Fruit fly (Drosophila melanogaster) whole organism, wandering third instar larva: ENCODE measurements around the gene Ufd1.

Source experiments
- Abd-B ChIP-seq: fragments of >200 bp; optimal IDR thresholded peaks from 2 replicates; lab custom pipeline; 2017; ENCODE audit warnings: missing biosample characterization, missing genetic modification characterization
- CG32264 ChIP-seq: fragments of 200-800 bp; sonication (Bioruptor generic); optimal IDR thresholded peaks from 2 replicates; lab custom pipeline; 2016; ENCODE audit warnings: missing biosample characterization, missing genetic modification characterization
- CG9705 ChIP-seq: fragments of 200-800 bp; sonication (Bioruptor generic); optimal IDR thresholded peaks from 2 replicates; lab custom pipeline; 2018; ENCODE audit warnings: missing biosample characterization, mild to moderate bottlenecking, missing genetic modification characterization
- CrebA ChIP-seq: fragments of 200-800 bp; sonication (Bioruptor generic); optimal IDR thresholded peaks from 2 replicates; lab custom pipeline; 2016; ENCODE audit warnings: missing biosample characterization, mild to moderate bottlenecking, missing genetic modification characterization, borderline replicate concordance
- Dfd ChIP-seq: fragments of >200 bp; optimal IDR thresholded peaks from 2 replicates; lab custom pipeline; 2017; ENCODE audit warnings: missing biosample characterization, missing genetic modification characterization
- Dif ChIP-seq: fragments of 200-275, 200-300 bp; sonication (Bioruptor generic); optimal IDR thresholded peaks from 2 replicates; lab custom pipeline; 2018; ENCODE audit warnings: missing biosample characterization, missing genetic modification characterization; ENCODE audit not compliant: partially characterized antibody
- GATAd ChIP-seq: sonication (Bioruptor generic); optimal IDR thresholded peaks from 2 replicates; lab custom pipeline; 2016; ENCODE audit warnings: missing biosample characterization, missing genetic modification characterization
- HLH106 ChIP-seq: fragments of 200-800 bp; optimal IDR thresholded peaks from 3 replicates; lab custom pipeline; 2019; ENCODE audit warnings: missing biosample characterization, mild to moderate bottlenecking, missing genetic modification characterization, moderate library complexity
- Hnf4 ChIP-seq: fragments of 200-800 bp; sonication (Bioruptor generic); optimal IDR thresholded peaks from 2 replicates; lab custom pipeline; 2016; ENCODE audit warnings: missing biosample characterization, mild to moderate bottlenecking, missing genetic modification characterization
- Hr78 ChIP-seq: fragments of >200 bp; optimal IDR thresholded peaks from 2 replicates; lab custom pipeline; 2017; ENCODE audit warnings: missing biosample characterization, missing genetic modification characterization
- Hr83 ChIP-seq: fragments of 200-300 bp; sonication (Bioruptor generic); optimal IDR thresholded peaks from 2 replicates; lab custom pipeline; 2016; ENCODE audit warnings: missing biosample characterization, mild to moderate bottlenecking, missing genetic modification characterization, moderate library complexity; ENCODE audit not compliant: poor library complexity, severe bottlenecking
- Jra ChIP-seq: sonication (Bioruptor generic); optimal IDR thresholded peaks from 2 replicates; lab custom pipeline; 2016; ENCODE audit warnings: missing biosample characterization, missing genetic modification characterization
- Mio ChIP-seq: sonication (Bioruptor generic); optimal IDR thresholded peaks from 2 replicates; lab custom pipeline; 2016; ENCODE audit warnings: missing biosample characterization, missing genetic modification characterization
- Myc ChIP-seq: fragments of >200 bp; optimal IDR thresholded peaks from 2 replicates; lab custom pipeline; 2017
- N ChIP-seq: fragments of >200 bp; optimal IDR thresholded peaks from 2 replicates; lab custom pipeline; 2018; ENCODE audit warnings: missing biosample characterization, missing external identifiers, missing genetic modification characterization
- OdsH ChIP-seq: fragments of 200-800 bp; sonication (Bioruptor generic); optimal IDR thresholded peaks from 2 replicates; lab custom pipeline; 2016; ENCODE audit warnings: missing biosample characterization, mild to moderate bottlenecking, missing genetic modification characterization
- Rel ChIP-seq, 2 experiments: fragments of 200-800 bp; sonication (Bioruptor generic) in 1 of 2; optimal IDR thresholded peaks; 2 replicates in 1 of 2; 3 replicates in 1 of 2; lab custom pipeline; 2016 to 2019; ENCODE audit warnings: mild to moderate bottlenecking in 2 of 2, missing biosample characterization in 2 of 2, missing genetic modification characterization in 2 of 2, moderate library complexity in 1 of 2
- Sp1 ChIP-seq: fragments of 200-800 bp; sonication (Bioruptor generic); optimal IDR thresholded peaks from 3 replicates; lab custom pipeline; 2019; ENCODE audit warnings: missing biosample characterization, mild to moderate bottlenecking, missing genetic modification characterization, moderate library complexity
- Vsx2 ChIP-seq: fragments of 200-300, 225-300 bp; sonication (Bioruptor generic); optimal IDR thresholded peaks from 2 replicates; lab custom pipeline; 2018; ENCODE audit warnings: missing biosample characterization, missing genetic modification characterization; ENCODE audit not compliant: partially characterized antibody
- br ChIP-seq: fragments of 200-800 bp; sonication (Bioruptor generic); optimal IDR thresholded peaks from 2 replicates; lab custom pipeline; 2016; ENCODE audit warnings: missing biosample characterization, missing genetic modification characterization
- brk ChIP-seq: fragments of 200-800 bp; sonication (Bioruptor generic); optimal IDR thresholded peaks from 2 replicates; lab custom pipeline; 2016; ENCODE audit warnings: missing biosample characterization, mild to moderate bottlenecking, missing genetic modification characterization
- dl ChIP-seq, 2 experiments: fragments of 175-275, 200-275 bp in 1 of 2; fragments of 200-275 bp in 1 of 2; sonication (Bioruptor generic); optimal IDR thresholded peaks; lab custom pipeline; 2018; ENCODE audit warnings: mild to moderate bottlenecking in 2 of 2, missing biosample characterization in 2 of 2, missing genetic modification characterization in 2 of 2, moderate library complexity in 2 of 2; ENCODE audit not compliant: partially characterized antibody in 2 of 2, insufficient read depth in 1 of 2
- dmrt93B ChIP-seq: fragments of 200-800 bp; sonication (Bioruptor generic); optimal IDR thresholded peaks from 2 replicates; lab custom pipeline; 2018; ENCODE audit warnings: missing biosample characterization, mild to moderate bottlenecking, missing genetic modification characterization
- dsf ChIP-seq: sonication (Bioruptor generic); optimal IDR thresholded peaks from 2 replicates; lab custom pipeline; 2016; ENCODE audit warnings: missing biosample characterization, missing genetic modification characterization, borderline replicate concordance
- ey ChIP-seq: fragments of 200-800 bp; sonication (Bioruptor generic); optimal IDR thresholded peaks from 2 replicates; lab custom pipeline; 2016; ENCODE audit warnings: missing biosample characterization, missing genetic modification characterization
- foxo ChIP-seq, 2 experiments: fragments of 200-800 bp; sonication (Bioruptor generic); optimal IDR thresholded peaks; 2 replicates in 1 of 2; 3 replicates in 1 of 2; lab custom pipeline; 2016 to 2017; ENCODE audit warnings: missing biosample characterization in 2 of 2, missing genetic modification characterization in 2 of 2
- fru ChIP-seq: fragments of 200-800 bp; sonication (Bioruptor generic); optimal IDR thresholded peaks from 3 replicates; lab custom pipeline; 2016; ENCODE audit warnings: missing biosample characterization, mild to moderate bottlenecking, missing genetic modification characterization
- h ChIP-seq: fragments of 200-800 bp; sonication (Bioruptor generic); optimal IDR thresholded peaks from 3 replicates; lab custom pipeline; 2016; ENCODE audit warnings: missing biosample characterization, mild to moderate bottlenecking, missing genetic modification characterization
- jim ChIP-seq: fragments of 175-275, 200-325 bp; sonication (Bioruptor generic); optimal IDR thresholded peaks from 2 replicates; lab custom pipeline; 2016; ENCODE audit warnings: missing biosample characterization, mild to moderate bottlenecking, missing genetic modification characterization
- lola ChIP-seq: fragments of >200 bp; optimal IDR thresholded peaks from 2 replicates; lab custom pipeline; 2017; ENCODE audit warnings: missing biosample characterization, missing genetic modification characterization
- pan ChIP-seq: fragments of >200 bp; optimal IDR thresholded peaks from 2 replicates; lab custom pipeline; 2017
- psq ChIP-seq: fragments of 200-800 bp; sonication (Bioruptor generic); optimal IDR thresholded peaks from 3 replicates; lab custom pipeline; 2017; ENCODE audit warnings: missing biosample characterization, mild to moderate bottlenecking, missing genetic modification characterization, moderate library complexity
- rgr ChIP-seq: fragments of 200-800 bp; sonication (Bioruptor generic); optimal IDR thresholded peaks from 3 replicates; lab custom pipeline; 2016; ENCODE audit warnings: missing biosample characterization, mild to moderate bottlenecking, missing genetic modification characterization
- sage ChIP-seq: fragments of 200-800 bp; sonication (Bioruptor generic); optimal IDR thresholded peaks from 2 replicates; lab custom pipeline; 2016; ENCODE audit warnings: missing biosample characterization, mild to moderate bottlenecking, missing genetic modification characterization
- sv ChIP-seq: fragments of 200-800 bp; sonication (Bioruptor generic); optimal IDR thresholded peaks from 3 replicates; lab custom pipeline; 2016; ENCODE audit warnings: missing biosample characterization, missing genetic modification characterization
- tai ChIP-seq: sonication (Bioruptor generic); optimal IDR thresholded peaks from 2 replicates; lab custom pipeline; 2016; ENCODE audit warnings: missing biosample characterization, missing genetic modification characterization
- usp ChIP-seq: fragments of >200 bp; optimal IDR thresholded peaks from 2 replicates; lab custom pipeline; 2017; ENCODE audit warnings: missing biosample characterization, missing genetic modification characterization
- woc ChIP-seq: sonication (Bioruptor generic); optimal IDR thresholded peaks from 2 replicates; lab custom pipeline; 2016; ENCODE audit warnings: missing biosample characterization, mild to moderate bottlenecking, missing genetic modification characterization

Ufd1 gene

DNA sequence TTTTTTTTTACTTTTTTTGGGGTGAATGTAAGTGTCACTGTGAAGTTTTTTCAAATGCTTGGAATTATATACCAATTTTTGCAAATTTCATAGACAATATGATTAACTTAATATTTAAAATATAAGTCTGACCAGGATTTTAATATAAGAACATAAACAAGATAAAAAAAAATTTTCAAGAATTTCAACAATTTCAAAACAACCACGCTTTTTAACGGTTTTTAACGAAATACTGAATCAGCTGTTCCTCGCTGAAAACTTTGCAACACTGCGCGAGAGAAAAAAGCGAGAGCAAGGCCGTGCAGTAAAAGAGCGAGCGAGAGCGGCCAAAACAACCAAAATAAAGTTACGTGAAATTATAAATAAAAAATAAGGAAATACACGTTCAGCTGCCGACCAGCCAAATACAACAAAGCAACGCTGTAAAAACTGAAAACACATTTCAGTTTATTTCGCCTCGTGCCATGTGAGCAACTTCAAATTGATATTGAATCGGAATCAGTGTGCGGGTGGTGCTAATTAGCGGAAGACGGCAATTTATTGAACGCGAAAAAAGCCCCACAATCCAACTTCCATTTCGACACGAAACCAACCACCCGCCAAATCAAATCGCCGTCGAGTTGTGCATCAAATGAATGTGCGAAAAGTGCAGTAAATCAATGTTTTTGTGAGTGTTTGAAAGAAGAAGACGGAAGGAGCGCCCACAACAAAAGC, 26.7 kb downstream of the Ufd1 start, which contains the start of the genes CG46439, Iyd and CG33947:
TSS of gene CG46439 (minus strand) at position 51 of the 714 bp plus-strand sequence.
TSS of gene Iyd (minus strand) at position 51 of the 714 bp plus-strand sequence.
TSS of gene CG33947 (plus strand) at position 302 of the 714 bp plus-strand sequence.
- TF ChIP-seq Rel (GFP tag; optimal IDR thresholded peaks at IDR 0.05; lab: Kevin White, UChicago) (no peak), Rel (tag; optimal IDR thresholded peaks at IDR 0.05; lab: Kevin White, UChicago) (peak; percentile 90), tai (GFP tag; lab: Kevin White, UChicago) (no peak), Hnf4 (GFP tag; lab: Kevin White, UChicago) (peak; percentile 49), Vsx2 (peak; percentile 75), brk (peak; percentile 78), foxo (GFP tag; optimal IDR thresholded peaks at IDR 0.05; lab: Kevin White, UChicago) (peak; percentile 21 to 41), CG32264 (peak; percentile 67), sage (GFP tag; lab: Kevin White, UChicago) (peak; percentile 80), Dfd (GFP tag; lab: Kevin White, UChicago) (no peak), CG9705 (GFP tag; lab: Kevin White, UChicago) (no peak), Dif (GFP tag; lab: Kevin White, UChicago) (peak; percentile 40), woc (peak; percentile 16), Myc (peak; percentile 7), pan (lab: Kevin White, UChicago) (no peak), psq (GFP tag; lab: Kevin White, UChicago) (peak; percentile 54), h (GFP tag; lab: Kevin White, UChicago) (peak; percentile 43), fru (GFP tag; lab: Kevin White, UChicago) (peak; percentile 50), Jra (peak; percentile 34), Sp1 (GFP tag; lab: Kevin White, UChicago) (peak; percentile 53), HLH106 (peak; percentile 23), sv (GFP tag; lab: Kevin White, UChicago) (no peak), br (GFP tag; lab: Kevin White, UChicago) (peak; percentile 43), CrebA (GFP tag; lab: Kevin White, UChicago) (no peak), Mio (GFP tag; lab: Kevin White, UChicago) (no peak), rgr (GFP tag; lab: Kevin White, UChicago) (peak; percentile 16)

DNA sequence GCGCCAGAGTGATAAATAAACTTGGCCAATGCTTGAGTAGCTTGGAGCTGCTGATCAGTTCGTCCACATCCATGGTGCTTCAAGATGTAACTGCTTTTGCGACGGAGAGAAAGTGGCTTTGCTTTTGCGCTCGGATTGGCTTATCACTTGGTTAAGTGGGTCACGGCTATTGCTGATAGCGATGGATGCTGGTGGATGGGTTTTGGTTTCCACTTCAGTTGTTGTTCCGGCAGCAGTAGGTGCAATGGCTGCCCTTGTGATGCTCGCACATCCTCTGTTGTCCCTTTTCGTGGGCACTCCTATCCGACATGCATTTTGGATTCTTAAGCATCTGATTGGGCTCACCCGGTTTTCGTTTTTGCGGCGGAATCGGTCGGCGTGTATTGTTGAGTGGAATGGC, 28.7 kb downstream of the Ufd1 start:
- TF ChIP-seq jim (GFP tag; lab: Kevin White, UChicago) (no peak), Jra (no peak), rgr (GFP tag; lab: Kevin White, UChicago) (no peak), Abd-B (GFP tag; lab: Kevin White, UChicago) (no peak), sv (GFP tag; lab: Kevin White, UChicago) (no peak), N (no peak), h (GFP tag; lab: Kevin White, UChicago) (no peak), CG9705 (GFP tag; lab: Kevin White, UChicago) (no peak), Dfd (GFP tag; lab: Kevin White, UChicago) (no peak), dmrt93B (no peak), br (GFP tag; lab: Kevin White, UChicago) (no peak), ey (no peak), pan (lab: Kevin White, UChicago) (no peak)

DNA sequence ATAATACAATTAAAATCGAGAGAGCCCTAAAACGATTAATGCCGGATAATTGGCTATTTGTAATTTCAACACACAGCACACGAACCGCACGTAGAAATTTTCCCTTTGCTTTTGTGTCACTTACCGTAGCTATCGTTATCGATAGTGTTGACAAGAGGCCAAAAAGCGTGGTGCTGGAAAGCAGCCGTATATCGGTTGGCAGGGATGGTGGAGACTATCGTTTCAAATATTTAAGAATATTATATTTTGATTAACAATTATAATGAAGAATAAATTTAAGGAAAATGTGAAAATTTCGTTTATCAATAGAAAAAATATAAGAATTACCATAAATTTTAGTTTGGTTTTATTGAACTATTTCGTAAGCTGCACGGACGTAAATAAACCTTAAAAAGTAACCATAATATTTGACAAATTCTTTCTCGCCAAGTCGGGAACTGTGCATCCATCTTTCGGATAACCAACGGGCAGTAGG, 29.9 kb downstream of the Ufd1 start, which contains the start of gene JIL-1:
TSS of gene JIL-1 (minus strand) at position 148 of the 475 bp plus-strand sequence.
- peak; percentile 2 for TF ChIP-seq Myc
- TF ChIP-seq Hnf4 (GFP tag; lab: Kevin White, UChicago): peak; percentile 83
- peak; percentile 75 for TF ChIP-seq Jra
- peak; percentile 41 for TF ChIP-seq GATAd (GFP tag; lab: Kevin White, UChicago)
- no peak for TF ChIP-seq N
- peak; percentile 38 for TF ChIP-seq Hr83 (GFP tag; lab: Kevin White, UChicago)
- peak; percentile 60 for TF ChIP-seq dsf
- TF ChIP-seq CG32264: no peak
- TF ChIP-seq Hr78: no peak
- peak; percentile 6 for TF ChIP-seq jim (GFP tag; lab: Kevin White, UChicago)
- TF ChIP-seq Dif (GFP tag; lab: Kevin White, UChicago): no peak
- TF ChIP-seq fru (GFP tag; lab: Kevin White, UChicago): peak; percentile 62
- TF ChIP-seq sv (GFP tag; lab: Kevin White, UChicago): peak; percentile 69
- TF ChIP-seq woc: peak; percentile 76
- peak; percentile 25 for TF ChIP-seq Vsx2
- peak; percentile 0 for TF ChIP-seq Mio (GFP tag; lab: Kevin White, UChicago)
- peak; percentile 69 for TF ChIP-seq brk
- no peak for TF ChIP-seq dl (GFP tag; optimal IDR thresholded peaks at IDR 0.05; lab: Kevin White, UChicago; ENCODE audit: insufficient read depth in 1 of 2, partially characterized antibody in 2 of 2)
- peak; percentile 36 for TF ChIP-seq Rel (GFP tag; optimal IDR thresholded peaks at IDR 0.05; lab: Kevin White, UChicago)
- peak; percentile 32 for TF ChIP-seq Rel (tag; optimal IDR thresholded peaks at IDR 0.05; lab: Kevin White, UChicago)
- peak; percentile 66 for TF ChIP-seq br (GFP tag; lab: Kevin White, UChicago)
- no peak for TF ChIP-seq Dfd (GFP tag; lab: Kevin White, UChicago)
- TF ChIP-seq Abd-B (GFP tag; lab: Kevin White, UChicago): no peak
- peak; percentile 20 for TF ChIP-seq OdsH (GFP tag; lab: Kevin White, UChicago)
- TF ChIP-seq pan (lab: Kevin White, UChicago): no peak
- peak; percentile 51 for TF ChIP-seq ey
- TF ChIP-seq lola (GFP tag; lab: Kevin White, UChicago): no peak
- TF ChIP-seq tai (GFP tag; lab: Kevin White, UChicago): peak; percentile 40
- peak; percentile 75 for TF ChIP-seq psq (GFP tag; lab: Kevin White, UChicago)
- TF ChIP-seq sage (GFP tag; lab: Kevin White, UChicago): peak; percentile 65
- peak; percentile 77 for TF ChIP-seq h (GFP tag; lab: Kevin White, UChicago)
- TF ChIP-seq dmrt93B: no peak
- TF ChIP-seq usp (GFP tag; lab: Kevin White, UChicago): no peak
- TF ChIP-seq foxo (GFP tag; optimal IDR thresholded peaks at IDR 0.05; lab: Kevin White, UChicago): peak in 1 of 2 experiments; percentile 78
- peak; percentile 68 for TF ChIP-seq HLH106
